Fruit fly (Drosophila melanogaster) whole organism, prepupa: ENCODE results near the gene Gli.

Experiments
- CG11294 ChIP-seq: fragments of 200-800 bp; sonication (Bioruptor generic); IDR thresholded peaks from 2 replicates; pipeline ENCODE4 v1.3.6; 2022; ENCODE audit warnings: missing biosample characterization, missing genetic modification characterization
- CG11762 ChIP-seq: fragments of 200-800 bp; sonication (Bioruptor generic); optimal IDR thresholded peaks from 3 replicates; lab custom pipeline; 2016; ENCODE audit warnings: missing biosample characterization, missing genetic modification characterization; ENCODE audit not compliant: insufficient read depth
- CG32006 ChIP-seq: fragments of 200-800 bp; sonication (Bioruptor generic); optimal IDR thresholded peaks from 3 replicates; lab custom pipeline; 2017; ENCODE audit warnings: missing biosample characterization, mild to moderate bottlenecking, missing genetic modification characterization
- CG6163 ChIP-seq: fragments of 200-800 bp; sonication (Bioruptor generic); IDR thresholded peaks from 3 replicates; pipeline ENCODE4 v1.3.6; 2022; ENCODE audit warnings: missing biosample characterization, missing genetic modification characterization
- CG6276 ChIP-seq: fragments of 200-800 bp; sonication (Bioruptor generic); optimal IDR thresholded peaks from 2 replicates; lab custom pipeline; 2017; ENCODE audit warnings: missing biosample characterization, mild to moderate bottlenecking, missing genetic modification characterization
- Eip75B ChIP-seq: fragments of 200-800 bp; sonication (Bioruptor generic); optimal IDR thresholded peaks from 3 replicates; lab custom pipeline; 2016; ENCODE audit warnings: missing biosample characterization, missing genetic modification characterization
- Eip78C ChIP-seq: fragments of 200-800 bp; sonication (Bioruptor generic); peaks from one replicate; lab custom pipeline; 2016; ENCODE audit warnings: missing biosample characterization, missing genetic modification characterization
- Ets21C ChIP-seq: fragments of 200-800 bp; sonication (Bioruptor generic); optimal IDR thresholded peaks from 3 replicates; lab custom pipeline; 2016; ENCODE audit warnings: missing biosample characterization, missing genetic modification characterization
- Hr38 ChIP-seq: sonication (Bioruptor generic); optimal IDR thresholded peaks from 2 replicates; lab custom pipeline; 2016; ENCODE audit warnings: missing biosample characterization, missing genetic modification characterization
- Hr39 ChIP-seq: fragments of 200-800 bp; sonication (Bioruptor generic); optimal IDR thresholded peaks from 2 replicates; lab custom pipeline; 2016; ENCODE audit warnings: missing biosample characterization, missing genetic modification characterization
- Sox102F ChIP-seq: fragments of 200-800 bp; sonication (Bioruptor generic); optimal IDR thresholded peaks from 2 replicates; lab custom pipeline; 2016; ENCODE audit warnings: missing biosample characterization, mild to moderate bottlenecking, missing genetic modification characterization
- cyc ChIP-seq: fragments of 200-800 bp; sonication (Bioruptor generic); optimal IDR thresholded peaks from 3 replicates; lab custom pipeline; 2016; ENCODE audit warnings: missing biosample characterization, missing genetic modification characterization
- fd85E ChIP-seq: fragments of 200-800 bp; sonication (Bioruptor generic); optimal IDR thresholded peaks from 3 replicates; lab custom pipeline; 2016; ENCODE audit warnings: missing biosample characterization, missing genetic modification characterization

dm6 chr2L:15782996-15783395 is 20.4 kb upstream of the Gli start:
- TF ChIP-seq CG11294 = no peak
- TF ChIP-seq CG11762 = no peak
- no peak for TF ChIP-seq Sox102F
- no peak for TF ChIP-seq fd85E
- no peak for TF ChIP-seq CG6276 (GFP tag; lab: Kevin White, UChicago)
- TF ChIP-seq CG6163 (GFP tag; lab: Robert Waterston, UW) = no peak
- no peak for TF ChIP-seq CG32006 (GFP tag; lab: Kevin White, UChicago)
- no peak for TF ChIP-seq Eip75B (GFP tag; lab: Kevin White, UChicago)
- no peak for TF ChIP-seq Hr39 (GFP tag; lab: Kevin White, UChicago)
- no peak for TF ChIP-seq cyc
- TF ChIP-seq Ets21C (GFP tag; lab: Kevin White, UChicago) = no peak
- TF ChIP-seq Eip78C (GFP tag; lab: Kevin White, UChicago) = no peak
- no peak for TF ChIP-seq Hr38 (GFP tag; lab: Kevin White, UChicago)
